Worm (Caenorhabditis elegans): ENCODE results near the gene nhr-159.

DNA sequence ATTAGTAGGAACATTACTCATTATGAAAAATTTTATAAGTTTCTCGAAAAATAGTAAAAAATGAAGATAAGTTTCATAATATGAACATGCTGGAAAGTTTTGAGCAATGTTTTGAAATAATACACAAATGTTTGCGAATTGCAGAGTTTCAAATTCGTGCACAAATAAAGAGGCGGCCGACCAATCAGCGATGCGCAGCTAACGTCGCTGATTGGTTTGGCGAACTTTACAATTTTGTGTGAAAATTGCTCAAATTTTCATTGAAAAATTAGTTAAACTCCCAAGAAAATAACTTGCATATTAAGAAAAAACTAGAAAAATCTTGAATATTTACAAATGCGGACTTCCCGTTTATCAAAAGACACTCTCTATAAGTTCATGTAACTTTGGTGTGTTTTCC is 45.5 kb downstream of the nhr-159 start:
- TF ChIP-seq egl-27 (tag; optimal IDR thresholded peaks at IDR 0.05) = no peak
- TF ChIP-seq nhr-11 (tag; optimal IDR thresholded peaks at IDR 0.05) = no peak
- no peak for TF ChIP-seq Y116A8C.19 (tag; optimal IDR thresholded peaks at IDR 0.05; ENCODE audit: borderline replicate concordance)
- no peak for TF ChIP-seq ces-1 (GFP tag; optimal IDR thresholded peaks at IDR 0.05)
- no peak for TF ChIP-seq jun-1 (tag; optimal IDR thresholded peaks at IDR 0.05)
- TF ChIP-seq lin-39 (tag; optimal IDR thresholded peaks at IDR 0.05) = no peak

Measured in whole organism, L1 larva.